Worm (Caenorhabditis elegans) whole organism, early embryonic: ENCODE measurements around the gene ndub-2.
A peak's percentile ranks its signal among the peaks of the same experiment; 100 is the strongest.

Experiments used
- B0310.2 ChIP-seq: sonication (generic microtip); optimal IDR thresholded peaks from 2 replicates; lab custom pipeline; 2016; ENCODE audit warnings: mild to moderate bottlenecking, missing genetic modification characterization, missing compliant biosample characterization
- F13C5.2 ChIP-seq: sonication (generic microtip); optimal IDR thresholded peaks from 2 replicates; lab custom pipeline; 2017; ENCODE audit warnings: mild to moderate bottlenecking, missing genetic modification characterization, inconsistent platforms, missing compliant biosample characterization
- aly-1 ChIP-seq: sonication (generic microtip); optimal IDR thresholded peaks from 2 replicates; lab custom pipeline; 2016; ENCODE audit warnings: missing genetic modification characterization, missing compliant biosample characterization
- ama-1 ChIP-seq: fragments of 150-350 bp; optimal IDR thresholded peaks from 2 replicates; lab custom pipeline; 2014
- ceh-13 ChIP-seq: fragments of 200-800 bp; sonication (Bioruptor generic); optimal IDR thresholded peaks from 2 replicates; lab custom pipeline; 2018; ENCODE audit warnings: mild to moderate bottlenecking, missing genetic modification characterization, missing compliant biosample characterization
- ceh-36 ChIP-seq: sonication (generic microtip); optimal IDR thresholded peaks from 2 replicates; lab custom pipeline; 2016; ENCODE audit warnings: missing genetic modification characterization, inconsistent platforms, missing compliant biosample characterization
- ets-7 ChIP-seq: sonication (generic microtip); optimal IDR thresholded peaks from 2 replicates; lab custom pipeline; 2016; ENCODE audit warnings: missing genotype, missing genetic modification characterization, missing compliant biosample characterization
- flt-1 ChIP-seq: fragments of 200-800 bp; sonication (Bioruptor generic); IDR thresholded peaks from 2 replicates; pipeline ENCODE4 v1.3.6; 2022; ENCODE audit warnings: missing genetic modification characterization, missing compliant biosample characterization
- hmbx-1 ChIP-seq: sonication (generic microtip); optimal IDR thresholded peaks from 2 replicates; lab custom pipeline; 2016; ENCODE audit warnings: mild to moderate bottlenecking, missing genetic modification characterization, missing compliant biosample characterization
- hmg-4 ChIP-seq: fragments of 200-800 bp; sonication (Bioruptor generic); optimal IDR thresholded peaks from 2 replicates; lab custom pipeline; 2018; ENCODE audit warnings: mild to moderate bottlenecking, missing genetic modification characterization, missing compliant biosample characterization
- hnd-1 ChIP-seq: sonication (generic microtip); optimal IDR thresholded peaks from 2 replicates; lab custom pipeline; 2016; ENCODE audit warnings: missing genetic modification characterization, missing compliant biosample characterization
- pes-1 ChIP-seq: fragments of 200-800 bp; sonication (Bioruptor generic); IDR thresholded peaks from 2 replicates; pipeline ENCODE4 v1.3.6; 2022; ENCODE audit warnings: missing genetic modification reagents, missing genetic modification characterization, missing compliant biosample characterization
- scrt-1 ChIP-seq: fragments of 200-800 bp; sonication (Bioruptor generic); IDR thresholded peaks from 2 replicates; pipeline ENCODE4 v1.3.6; 2022; ENCODE audit warnings: missing genetic modification characterization, missing compliant biosample characterization
- sea-1 ChIP-seq: fragments of 200-800 bp; sonication (Bioruptor generic); conservative IDR thresholded peaks from 2 replicates; pipeline ENCODE4 v1.3.6; 2022; ENCODE audit warnings: missing genetic modification characterization, missing compliant biosample characterization
- tbx-11 ChIP-seq: fragments of 200-800 bp; sonication (Bioruptor generic); IDR thresholded peaks from 2 replicates; pipeline ENCODE4 v1.3.6; 2022; ENCODE audit warnings: missing genetic modification characterization, missing compliant biosample characterization
- tbx-37 ChIP-seq: fragments of 200-800 bp; sonication (Bioruptor generic); conservative IDR thresholded peaks from 2 replicates; pipeline ENCODE4 v1.3.6; 2022; ENCODE audit warnings: missing genetic modification reagents, missing genetic modification characterization, missing compliant biosample characterization
- tra-4 ChIP-seq: sonication (generic microtip); optimal IDR thresholded peaks from 2 replicates; lab custom pipeline; 2017; ENCODE audit warnings: missing genetic modification characterization, missing compliant biosample characterization

The ndub-2 gene

DNA sequence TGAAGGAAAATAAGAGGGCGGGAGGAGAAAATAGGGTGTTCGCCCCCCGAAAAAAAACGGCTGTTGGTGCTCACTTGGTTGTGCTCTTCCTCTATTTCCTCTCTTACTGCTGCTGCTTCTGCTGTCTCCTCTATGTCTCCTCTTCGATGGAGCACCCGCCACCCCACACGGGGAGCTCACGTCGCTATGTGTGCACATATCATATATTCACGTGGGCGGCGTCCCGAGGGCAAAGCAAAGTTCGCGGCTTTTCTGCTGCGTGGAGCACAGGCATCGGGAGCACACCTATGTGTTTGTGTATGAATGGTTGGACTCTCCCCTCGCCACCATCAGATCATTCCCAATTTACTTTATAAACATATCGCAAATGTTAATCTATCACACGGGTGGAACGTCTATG, 17.2 kb downstream of the ndub-2 start:
- TF ChIP-seq hmg-4 (GFP tag; lab: Kevin White, UChicago) (peak; percentile 12), pes-1 (no peak)

DNA sequence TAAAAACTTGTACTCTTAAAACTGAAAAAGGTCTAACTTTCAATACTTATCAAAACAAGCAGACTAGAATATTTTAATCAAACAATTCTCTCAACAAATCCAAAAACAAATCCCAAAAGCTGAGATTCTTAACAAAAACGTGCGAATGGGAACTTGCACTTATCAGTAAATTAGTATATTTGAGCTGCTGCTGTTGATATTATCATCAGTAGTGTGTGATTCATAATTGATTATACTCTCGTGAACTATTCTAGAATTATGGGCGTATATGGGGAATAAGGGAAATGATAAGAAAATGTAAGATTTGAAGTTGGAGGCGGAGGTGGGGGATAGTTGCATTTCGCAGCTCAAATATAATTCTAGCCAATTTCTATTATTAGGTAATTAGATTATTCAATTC, 18.0 kb downstream of the ndub-2 start:
- TF ChIP-seq tbx-11 = no peak
- no peak for TF ChIP-seq aly-1 (tag; lab: Kevin White, UChicago)
- no peak for TF ChIP-seq tbx-37 (GFP tag; lab: Robert Waterston, UW)
- no peak for TF ChIP-seq hnd-1 (tag; lab: Kevin White, UChicago)
- no peak for TF ChIP-seq pes-1
- TF ChIP-seq tra-4 = no peak
- no peak for TF ChIP-seq ceh-13 (GFP tag; lab: Kevin White, UChicago)
- no peak for TF ChIP-seq hmbx-1 (tag; lab: Kevin White, UChicago)
- TF ChIP-seq scrt-1 (GFP tag; lab: Robert Waterston, UW) = no peak

DNA sequence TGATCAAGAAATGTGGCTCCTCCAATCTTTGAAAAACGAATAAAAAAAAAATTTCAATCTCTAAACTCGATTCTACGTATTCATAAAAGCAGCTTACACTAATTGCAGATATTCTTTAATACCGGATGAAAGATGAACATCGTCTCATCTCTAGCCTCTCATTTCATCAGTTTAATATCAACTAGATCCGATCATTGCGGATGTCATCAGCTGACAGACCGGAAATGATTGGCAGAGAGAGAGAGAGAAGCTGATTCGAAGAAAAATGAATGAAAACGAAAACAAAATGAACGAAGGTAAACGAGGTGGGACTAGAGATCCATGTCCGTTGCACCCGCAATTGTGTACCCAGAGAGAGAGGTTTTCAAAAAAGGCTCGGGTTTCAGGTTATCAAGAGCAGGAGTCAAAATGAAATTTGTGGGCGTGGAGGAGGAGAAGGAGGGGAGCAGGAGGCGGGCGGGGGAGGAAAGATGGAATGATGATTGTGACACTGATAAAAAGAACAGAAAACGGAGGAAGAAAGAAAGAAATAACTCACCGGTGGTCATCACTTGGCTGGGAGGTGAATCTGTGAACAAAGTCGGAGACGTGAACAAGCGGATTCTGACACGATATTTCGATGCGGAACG, 18.8 kb downstream of the ndub-2 start:
- TF ChIP-seq ets-7 (tag; lab: Kevin White, UChicago) = no peak
- TF ChIP-seq hmbx-1 (tag; lab: Kevin White, UChicago) = no peak
- no peak for TF ChIP-seq tbx-11
- TF ChIP-seq hmg-4 (GFP tag; lab: Kevin White, UChicago) = no peak

DNA sequence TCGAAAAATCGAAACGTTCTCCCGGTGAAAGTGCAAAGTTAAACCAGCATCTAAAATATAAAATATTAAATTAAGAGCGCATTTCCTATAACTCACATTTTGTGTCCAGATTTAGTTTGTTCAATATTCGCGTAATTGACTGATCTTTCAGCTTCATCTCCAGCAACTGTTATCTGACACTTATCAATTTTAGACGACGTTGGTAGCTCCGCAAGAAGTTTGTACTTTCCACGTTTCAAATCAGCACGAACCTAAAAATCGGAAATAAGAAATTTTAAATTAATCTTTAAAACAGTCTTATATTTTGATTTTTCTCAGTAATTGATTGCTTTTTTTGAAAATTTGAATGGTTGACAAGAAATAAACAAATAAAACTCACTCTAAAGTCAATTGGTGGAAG, 21.5 kb downstream of the ndub-2 start:
- no peak for TF ChIP-seq hmbx-1 (tag; lab: Kevin White, UChicago)
- no peak for TF ChIP-seq pes-1
- no peak for TF ChIP-seq tra-4
- TF ChIP-seq ama-1 (lab: Kevin White, UChicago) = no peak
- no peak for TF ChIP-seq tbx-11
- TF ChIP-seq B0310.2 (tag; lab: Kevin White, UChicago) = no peak

DNA sequence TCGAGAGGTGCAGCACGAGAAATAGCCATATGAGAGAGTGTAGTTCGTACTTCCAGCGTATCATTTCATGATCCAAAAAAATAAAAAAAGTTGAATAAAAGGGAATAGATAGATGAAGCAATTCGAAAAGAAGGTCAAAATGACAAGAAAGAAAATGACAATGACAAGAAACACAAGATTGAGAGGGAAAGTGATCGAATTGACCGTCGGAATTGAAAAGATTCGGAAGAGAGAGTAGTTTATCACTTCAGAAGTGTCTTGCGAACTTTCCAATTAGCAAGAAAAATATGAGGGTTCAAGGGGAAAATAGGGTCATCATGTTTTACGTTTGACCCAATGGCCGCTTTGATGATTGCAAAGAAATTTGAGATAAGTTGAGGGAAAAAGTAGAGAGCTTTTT, 23.5 kb downstream of the ndub-2 start, which contains the start of gene dep-1:
TSS of gene dep-1 (minus strand) at position 95 of the 400 bp plus-strand sequence.
- no peak for TF ChIP-seq ceh-13 (GFP tag; lab: Kevin White, UChicago)
- TF ChIP-seq ceh-36 (tag; lab: Kevin White, UChicago) = no peak
- TF ChIP-seq hnd-1 (tag; lab: Kevin White, UChicago) = no peak
- TF ChIP-seq ama-1 (lab: Kevin White, UChicago) = no peak
- no peak for TF ChIP-seq tbx-37 (GFP tag; lab: Robert Waterston, UW)
- no peak for TF ChIP-seq pes-1
- TF ChIP-seq F13C5.2 (tag; lab: Kevin White, UChicago) = no peak
- TF ChIP-seq sea-1 (GFP tag; lab: Robert Waterston, UW) = no peak
- no peak for TF ChIP-seq tra-4
- no peak for TF ChIP-seq B0310.2 (tag; lab: Kevin White, UChicago)
- no peak for TF ChIP-seq scrt-1 (GFP tag; lab: Robert Waterston, UW)

DNA sequence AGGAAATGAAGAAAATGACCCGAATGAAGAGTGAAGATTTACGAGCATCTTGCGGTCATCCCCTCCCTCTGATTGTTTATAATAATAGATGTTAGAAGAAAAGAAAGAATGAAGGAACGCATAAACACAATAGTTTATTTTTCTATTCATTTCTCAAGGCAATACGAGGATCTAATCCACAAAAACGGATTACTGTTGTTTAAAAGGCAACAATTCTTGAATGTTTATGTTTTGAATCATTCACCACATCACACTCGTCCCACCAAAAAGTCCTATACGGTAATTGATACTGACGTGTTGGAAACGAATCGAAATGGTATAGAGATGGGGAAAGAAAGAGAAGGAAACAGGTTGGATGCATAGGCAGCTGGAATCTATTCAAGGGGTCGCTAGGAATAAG, 25.5 kb downstream of the ndub-2 start:
- no peak for TF ChIP-seq scrt-1 (GFP tag; lab: Robert Waterston, UW)
- no peak for TF ChIP-seq sea-1 (GFP tag; lab: Robert Waterston, UW)
- TF ChIP-seq hnd-1 (tag; lab: Kevin White, UChicago) = no peak
- TF ChIP-seq F13C5.2 (tag; lab: Kevin White, UChicago) = no peak
- no peak for TF ChIP-seq ets-7 (tag; lab: Kevin White, UChicago)
- no peak for TF ChIP-seq tra-4
- no peak for TF ChIP-seq hmbx-1 (tag; lab: Kevin White, UChicago)
- TF ChIP-seq ceh-13 (GFP tag; lab: Kevin White, UChicago) = no peak
- TF ChIP-seq ceh-36 (tag; lab: Kevin White, UChicago) = no peak
- no peak for TF ChIP-seq tbx-37 (GFP tag; lab: Robert Waterston, UW)
- no peak for TF ChIP-seq ama-1 (lab: Kevin White, UChicago)
- TF ChIP-seq aly-1 (tag; lab: Kevin White, UChicago) = no peak
- no peak for TF ChIP-seq B0310.2 (tag; lab: Kevin White, UChicago)
- no peak for TF ChIP-seq tbx-11
- no peak for TF ChIP-seq flt-1 (GFP tag; lab: Robert Waterston, UW)
- TF ChIP-seq hmg-4 (GFP tag; lab: Kevin White, UChicago) = no peak
- TF ChIP-seq pes-1 = no peak

DNA sequence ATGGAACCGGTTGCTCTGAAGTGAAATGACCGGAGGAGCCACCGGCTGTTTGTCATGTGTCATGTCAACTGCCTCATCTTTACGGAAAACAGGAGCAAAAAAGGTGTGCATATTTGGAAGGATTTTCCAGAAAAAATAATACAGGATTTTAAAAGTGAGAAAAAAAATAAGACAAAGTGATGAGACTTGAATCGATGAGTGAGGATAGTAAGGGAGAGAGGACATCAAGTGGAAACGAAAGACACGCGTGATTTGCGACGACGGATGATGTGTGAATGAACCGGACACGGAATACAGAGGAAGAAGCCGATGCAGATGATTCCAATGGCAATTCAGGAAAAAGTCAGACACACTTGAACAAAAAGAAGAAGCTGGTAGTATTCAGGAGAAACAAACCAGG, 28.1 kb downstream of the ndub-2 start:
- no peak for TF ChIP-seq aly-1 (tag; lab: Kevin White, UChicago)
- TF ChIP-seq ceh-36 (tag; lab: Kevin White, UChicago) = no peak
- TF ChIP-seq scrt-1 (GFP tag; lab: Robert Waterston, UW) = no peak
- no peak for TF ChIP-seq hmbx-1 (tag; lab: Kevin White, UChicago)
- no peak for TF ChIP-seq B0310.2 (tag; lab: Kevin White, UChicago)
- no peak for TF ChIP-seq sea-1 (GFP tag; lab: Robert Waterston, UW)
- no peak for TF ChIP-seq F13C5.2 (tag; lab: Kevin White, UChicago)
- no peak for TF ChIP-seq tra-4
- no peak for TF ChIP-seq flt-1 (GFP tag; lab: Robert Waterston, UW)
- TF ChIP-seq tbx-37 (GFP tag; lab: Robert Waterston, UW) = no peak
- no peak for TF ChIP-seq ceh-13 (GFP tag; lab: Kevin White, UChicago)
- TF ChIP-seq hnd-1 (tag; lab: Kevin White, UChicago) = no peak
- no peak for TF ChIP-seq ets-7 (tag; lab: Kevin White, UChicago)
- TF ChIP-seq ama-1 (lab: Kevin White, UChicago) = no peak
- TF ChIP-seq tbx-11 = no peak
- TF ChIP-seq hmg-4 (GFP tag; lab: Kevin White, UChicago) = no peak
- TF ChIP-seq pes-1 = no peak

DNA sequence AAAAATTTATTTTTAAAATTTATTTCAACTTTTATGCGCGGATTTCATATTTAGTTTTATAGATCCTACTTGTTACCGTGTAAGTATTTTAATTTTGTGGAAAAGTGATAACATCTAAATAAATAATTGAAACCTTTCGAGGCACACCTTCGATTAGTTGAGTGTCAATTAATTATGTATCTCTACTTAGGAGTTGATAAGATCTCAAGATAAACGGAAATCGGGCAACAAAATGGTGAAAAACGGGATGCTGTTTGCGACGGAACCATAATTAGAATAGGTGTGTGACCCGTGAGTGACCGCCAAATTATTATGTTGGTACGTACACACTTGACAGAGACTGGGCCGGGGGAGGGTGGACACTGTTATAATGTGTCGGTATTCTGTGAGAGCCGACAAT, 30.2 kb downstream of the ndub-2 start:
- TF ChIP-seq sea-1 (GFP tag; lab: Robert Waterston, UW) = no peak
- TF ChIP-seq ama-1 (lab: Kevin White, UChicago) = no peak
- no peak for TF ChIP-seq pes-1
- no peak for TF ChIP-seq ceh-13 (GFP tag; lab: Kevin White, UChicago)
- no peak for TF ChIP-seq ceh-36 (tag; lab: Kevin White, UChicago)
- TF ChIP-seq hmg-4 (GFP tag; lab: Kevin White, UChicago) = no peak
- no peak for TF ChIP-seq scrt-1 (GFP tag; lab: Robert Waterston, UW)
- no peak for TF ChIP-seq hmbx-1 (tag; lab: Kevin White, UChicago)
- TF ChIP-seq flt-1 (GFP tag; lab: Robert Waterston, UW) = no peak
